Fruit fly (Drosophila melanogaster) whole organism, embryonic: Measurements from ENCODE around the gene HIPP1.

Source experiments
- Adf1 ChIP-seq: fragments of 200-800 bp; sonication (Bioruptor generic); IDR thresholded peaks from 2 replicates; pipeline ENCODE4 v1.3.6; 2022; ENCODE audit warnings: missing biosample characterization, missing genetic modification characterization
- Bteb2 ChIP-seq: fragments of 200-800 bp; sonication (Bioruptor generic); optimal IDR thresholded peaks from 2 replicates; lab custom pipeline; 2016; ENCODE audit warnings: missing biosample characterization, missing genetic modification characterization
- CG10462 ChIP-seq: fragments of 200-800 bp; sonication (Bioruptor generic); optimal IDR thresholded peaks from 2 replicates; lab custom pipeline; 2016; ENCODE audit warnings: missing biosample characterization, missing genetic modification characterization
- CG11085 ChIP-seq: fragments of 200-800 bp; sonication (Bioruptor generic); IDR thresholded peaks from 2 replicates; pipeline ENCODE4 v1.3.6; 2022; ENCODE audit warnings: missing biosample characterization, missing genetic modification characterization
- CG12071 ChIP-seq: fragments of 200-800 bp; sonication (Bioruptor generic); optimal IDR thresholded peaks from 3 replicates; lab custom pipeline; 2018; ENCODE audit warnings: missing biosample characterization, mild to moderate bottlenecking, missing genetic modification characterization
- CG12659 ChIP-seq: fragments of 200-800 bp; sonication (Bioruptor generic); optimal IDR thresholded peaks from 3 replicates; lab custom pipeline; 2017; ENCODE audit warnings: mild to moderate bottlenecking, missing biosample characterization, missing genetic modification reagents, missing genetic modification characterization
- CG13775 ChIP-seq: fragments of 200-800 bp; sonication (Bioruptor generic); optimal IDR thresholded peaks from 3 replicates; lab custom pipeline; 2017; ENCODE audit warnings: missing biosample characterization, mild to moderate bottlenecking, missing genetic modification characterization
- CG15073 ChIP-seq: fragments of 200-800 bp; sonication (Bioruptor generic); optimal IDR thresholded peaks from 2 replicates; lab custom pipeline; 2016; ENCODE audit warnings: missing biosample characterization, missing genetic modification characterization
- CG1603 ChIP-seq: fragments of 200-800 bp; sonication (Bioruptor generic); optimal IDR thresholded peaks from 2 replicates; lab custom pipeline; 2019; ENCODE audit warnings: missing biosample characterization, mild to moderate bottlenecking, missing genetic modification characterization, moderate library complexity
- CG18011 ChIP-seq: fragments of 200-800 bp; sonication (Bioruptor generic); optimal IDR thresholded peaks from 2 replicates; lab custom pipeline; 2017; ENCODE audit warnings: missing biosample characterization, missing genetic modification characterization, mild to moderate bottlenecking, moderate library complexity, missing genotype
- CG31224 ChIP-seq: fragments of 200-800 bp; sonication (Bioruptor generic); IDR thresholded peaks from 2 replicates; pipeline ENCODE4 v1.3.6; 2022; ENCODE audit warnings: missing biosample characterization, missing genetic modification characterization
- CG3163 ChIP-seq: fragments of 200-800 bp; sonication (Bioruptor generic); optimal IDR thresholded peaks from 3 replicates; lab custom pipeline; 2016; ENCODE audit warnings: missing biosample characterization, missing genetic modification characterization
- CG4328 ChIP-seq: fragments of 200-800 bp; sonication (Bioruptor generic); optimal IDR thresholded peaks from 3 replicates; lab custom pipeline; 2017; ENCODE audit warnings: missing biosample characterization, missing genetic modification reagents, missing genetic modification characterization
- CG6813 ChIP-seq: fragments of 200-800 bp; sonication (Bioruptor generic); optimal IDR thresholded peaks from 2 replicates; lab custom pipeline; 2017; ENCODE audit warnings: missing biosample characterization, missing genetic modification characterization, mild to moderate bottlenecking, moderate library complexity, missing genetic modification reagents
- CG8944 ChIP-seq: fragments of 200-800 bp; sonication (Bioruptor generic); optimal IDR thresholded peaks from 3 replicates; lab custom pipeline; 2016; ENCODE audit warnings: missing biosample characterization, missing genetic modification characterization
- CG9817 ChIP-seq: fragments of 200-800 bp; sonication (Bioruptor generic); optimal IDR thresholded peaks from 2 replicates; lab custom pipeline; 2018; ENCODE audit warnings: missing biosample characterization, mild to moderate bottlenecking, missing genetic modification characterization, moderate library complexity
- D19B ChIP-seq: fragments of 200-800 bp; sonication (Bioruptor generic); optimal IDR thresholded peaks from 2 replicates; lab custom pipeline; 2017; ENCODE audit warnings: missing biosample characterization, mild to moderate bottlenecking, missing genetic modification characterization
- ERR ChIP-seq: fragments of 200-800 bp; sonication (Bioruptor generic); optimal IDR thresholded peaks from 2 replicates; lab custom pipeline; 2016; ENCODE audit warnings: missing biosample characterization, missing genetic modification characterization
- Fer2 ChIP-seq: fragments of 200-800 bp; sonication (Bioruptor generic); optimal IDR thresholded peaks from 2 replicates; lab custom pipeline; 2018; ENCODE audit warnings: missing biosample characterization, mild to moderate bottlenecking, missing genetic modification characterization, moderate library complexity
- H15 ChIP-seq: fragments of 200-800 bp; sonication (Bioruptor generic); IDR thresholded peaks from 3 replicates; pipeline ENCODE4 v1.3.6; 2022; ENCODE audit warnings: missing biosample characterization, missing genetic modification characterization
- Hr78 ChIP-seq, 2 experiments: fragments of 200-800 bp in 1 of 2; fragments of >200 bp in 1 of 2; sonication (Bioruptor generic) in 1 of 2; optimal IDR thresholded peaks; 2 replicates each; lab custom pipeline; 2017 to 2019; ENCODE audit warnings: missing biosample characterization in 2 of 2, missing genetic modification characterization in 2 of 2, mild to moderate bottlenecking in 1 of 2, moderate library complexity in 1 of 2
- Jarid2 ChIP-seq: fragments of 200-800 bp; sonication (Bioruptor generic); optimal IDR thresholded peaks from 3 replicates; lab custom pipeline; 2017; ENCODE audit warnings: mild to moderate bottlenecking, missing biosample characterization, missing genetic modification reagents, missing genetic modification characterization
- Lhr ChIP-seq: fragments of 200-800 bp; sonication (Bioruptor generic); optimal IDR thresholded peaks from 3 replicates; lab custom pipeline; 2017; ENCODE audit warnings: mild to moderate bottlenecking, missing biosample characterization, missing genetic modification reagents, missing genetic modification characterization
- MBD-R2 ChIP-seq: fragments of 200-800 bp; sonication (Bioruptor generic); IDR thresholded peaks from 2 replicates; pipeline ENCODE4 v1.3.6; 2022; ENCODE audit warnings: missing biosample characterization, missing genetic modification characterization
- Nf-YB ChIP-seq: fragments of 200-800 bp; sonication (Bioruptor generic); optimal IDR thresholded peaks from 3 replicates; lab custom pipeline; 2019; ENCODE audit warnings: missing biosample characterization, mild to moderate bottlenecking, missing genetic modification characterization, moderate library complexity
- NfI ChIP-seq: fragments of 200-800 bp; sonication (Bioruptor generic); optimal IDR thresholded peaks from 3 replicates; lab custom pipeline; 2018; ENCODE audit warnings: missing biosample characterization, mild to moderate bottlenecking, missing genetic modification characterization, moderate library complexity
- Sox102F ChIP-seq: fragments of 200-800 bp; sonication (Bioruptor generic); optimal IDR thresholded peaks from 2 replicates; lab custom pipeline; 2018; ENCODE audit warnings: missing biosample characterization, mild to moderate bottlenecking, missing genetic modification characterization, moderate library complexity
- ab ChIP-seq: fragments of 200-800 bp; sonication (Bioruptor generic); optimal IDR thresholded peaks from 2 replicates; lab custom pipeline; 2016; ENCODE audit warnings: missing biosample characterization, missing genetic modification characterization
- ac ChIP-seq: fragments of 200-800 bp; sonication (Bioruptor generic); optimal IDR thresholded peaks from 3 replicates; lab custom pipeline; 2017; ENCODE audit warnings: missing biosample characterization, mild to moderate bottlenecking, missing genetic modification characterization
- al ChIP-seq: fragments of 200-800 bp; sonication (Bioruptor generic); IDR thresholded peaks from 2 replicates; pipeline ENCODE4 v1.3.6; 2022; ENCODE audit warnings: missing biosample characterization, missing genetic modification characterization
- bigmax ChIP-seq: fragments of 200-800 bp; sonication (Bioruptor generic); optimal IDR thresholded peaks from 2 replicates; lab custom pipeline; 2018; ENCODE audit warnings: missing biosample characterization, mild to moderate bottlenecking, missing genetic modification characterization
- br ChIP-seq: fragments of >200 bp; optimal IDR thresholded peaks from 2 replicates; lab custom pipeline; 2017
- btn ChIP-seq: fragments of 200-800 bp; sonication (Bioruptor generic); optimal IDR thresholded peaks from 2 replicates; lab custom pipeline; 2016; ENCODE audit warnings: missing biosample characterization, missing genetic modification characterization
- crc ChIP-seq: fragments of 200-800 bp; sonication (Bioruptor generic); optimal IDR thresholded peaks from 2 replicates; lab custom pipeline; 2016; ENCODE audit warnings: missing biosample characterization, missing genetic modification characterization
- crp ChIP-seq, 2 experiments: fragments of 200-800 bp; sonication (Bioruptor generic); optimal IDR thresholded peaks; 2 replicates in 1 of 2; 3 replicates in 1 of 2; lab custom pipeline; 2017; ENCODE audit warnings: missing biosample characterization in 2 of 2, missing genetic modification characterization in 2 of 2, mild to moderate bottlenecking in 1 of 2, moderate library complexity in 1 of 2
- disco-r ChIP-seq: fragments of 200-800 bp; sonication (Bioruptor generic); optimal IDR thresholded peaks from 2 replicates; lab custom pipeline; 2016; ENCODE audit warnings: missing biosample characterization, missing genetic modification characterization
- eve ChIP-seq, 2 experiments: fragments of >200 bp; optimal IDR thresholded peaks; 2 replicates each; lab custom pipeline; 2017; ENCODE audit warnings: missing biosample characterization in 2 of 2, missing genetic modification characterization in 2 of 2
- h ChIP-seq: fragments of >200 bp; optimal IDR thresholded peaks from 2 replicates; lab custom pipeline; 2017
- jing ChIP-seq: fragments of 200-800 bp; sonication (Bioruptor generic); optimal IDR thresholded peaks from 2 replicates; lab custom pipeline; 2018; ENCODE audit warnings: missing biosample characterization, mild to moderate bottlenecking, missing genetic modification characterization
- klu ChIP-seq: fragments of 200-800 bp; sonication (Bioruptor generic); IDR thresholded peaks from 2 replicates; pipeline ENCODE4 v1.3.6; 2022; ENCODE audit warnings: missing biosample characterization, missing genetic modification characterization
- mam ChIP-seq: fragments of 200-800 bp; sonication (Bioruptor generic); optimal IDR thresholded peaks from 3 replicates; lab custom pipeline; 2016; ENCODE audit warnings: missing biosample characterization, missing genetic modification characterization
- nom ChIP-seq: fragments of 200-800 bp; sonication (Bioruptor generic); optimal IDR thresholded peaks from 2 replicates; lab custom pipeline; 2017; ENCODE audit warnings: missing biosample characterization, missing genetic modification characterization, mild to moderate bottlenecking, moderate library complexity, missing genetic modification reagents
- p53 ChIP-seq: fragments of 200-800 bp; sonication (Bioruptor generic); optimal IDR thresholded peaks from 2 replicates; lab custom pipeline; 2016; ENCODE audit warnings: missing biosample characterization, missing genetic modification characterization
- run ChIP-seq: fragments of 200-800 bp; sonication (Bioruptor generic); optimal IDR thresholded peaks from 3 replicates; lab custom pipeline; 2018; ENCODE audit warnings: missing biosample characterization, mild to moderate bottlenecking, missing genetic modification characterization
- sc ChIP-seq, 3 experiments: fragments of >200 bp in 2 of 3; fragments of 200-800 bp in 1 of 3; sonication (Bioruptor generic) in 1 of 3; optimal IDR thresholded peaks; 2 replicates in 2 of 3; 3 replicates in 1 of 3; lab custom pipeline; 2017; ENCODE audit warnings: mild to moderate bottlenecking in 1 of 3, missing biosample characterization in 1 of 3, missing genetic modification characterization in 1 of 3, missing genetic modification reagents in 1 of 3
- toy ChIP-seq: fragments of 200-800 bp; sonication (Bioruptor generic); IDR thresholded peaks from 2 replicates; pipeline ENCODE4 v1.3.6; 2022; ENCODE audit warnings: missing biosample characterization, missing genetic modification characterization
- tup ChIP-seq: fragments of 200-800 bp; sonication (Bioruptor generic); optimal IDR thresholded peaks from 2 replicates; lab custom pipeline; 2016; ENCODE audit warnings: missing biosample characterization, mild to moderate bottlenecking, missing genetic modification characterization, moderate library complexity
- vvl ChIP-seq: fragments of 200-800 bp; sonication (Bioruptor generic); IDR thresholded peaks from 2 replicates; pipeline ENCODE4 v1.3.6; 2022; ENCODE audit warnings: missing biosample characterization, missing genetic modification characterization
- wor ChIP-seq: fragments of 200-800 bp; sonication (Bioruptor generic); IDR thresholded peaks from 2 replicates; pipeline ENCODE4 v1.3.6; 2022; ENCODE audit warnings: missing biosample characterization, missing genetic modification characterization

Gene HIPP1

DNA sequence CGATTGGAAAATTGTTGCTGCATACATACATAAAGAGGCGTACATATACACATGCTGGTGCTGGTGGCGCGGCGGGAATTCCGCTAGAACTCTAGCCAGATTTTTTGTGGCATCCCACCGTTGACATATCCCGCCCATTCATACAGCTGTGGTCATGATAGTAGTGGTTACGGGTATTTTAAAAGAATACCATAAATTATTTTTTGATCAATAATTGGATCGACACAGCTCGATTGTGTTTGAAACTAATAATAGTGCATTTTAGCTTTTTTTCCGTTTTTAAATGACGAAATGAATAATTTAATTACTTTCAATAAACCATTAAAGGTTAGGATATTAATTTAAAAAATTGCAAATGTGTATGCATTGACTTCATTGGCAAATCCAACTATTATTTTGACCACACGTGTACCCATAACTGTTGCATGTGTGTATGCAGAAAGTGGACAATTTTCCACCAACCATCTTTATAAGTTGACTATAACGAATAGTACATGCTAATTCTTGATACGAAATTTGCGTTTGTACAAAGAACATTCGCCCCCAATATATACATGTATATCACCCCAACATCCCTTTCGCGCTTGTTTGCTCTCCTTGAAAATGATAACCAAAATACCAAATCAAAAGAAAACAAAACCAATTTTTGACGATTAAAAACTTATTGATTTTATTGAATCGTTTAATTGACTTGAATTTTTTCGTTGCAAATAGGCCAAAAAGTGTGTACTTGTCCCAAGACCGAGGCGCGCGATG is 37.4 kb upstream of the HIPP1 start (continued):
- TF ChIP-seq H15 (GFP tag; lab: Robert Waterston, UW) (peak; percentile 69), ab (GFP tag; lab: Kevin White, UChicago) (no peak), CG13775 (GFP tag; lab: Kevin White, UChicago) (peak; percentile 75), CG8944 (GFP tag; lab: Kevin White, UChicago) (peak; percentile 59), h (lab: Kevin White, UChicago) (no peak), CG9817 (peak; percentile 30), CG10462 (GFP tag; lab: Kevin White, UChicago) (peak; percentile 65), crc (GFP tag; lab: Kevin White, UChicago) (no peak), CG6813 (peak; percentile 70), toy (GFP tag; lab: Robert Waterston, UW) (no peak), CG3163 (GFP tag; lab: Kevin White, UChicago) (peak; percentile 35), wor (GFP tag; lab: Robert Waterston, UW) (peak; percentile 66), Bteb2 (GFP tag; lab: Kevin White, UChicago) (peak; percentile 50), jing (GFP tag; lab: Kevin White, UChicago) (peak; percentile 53), MBD-R2 (GFP tag; lab: Robert Waterston, UW) (peak; percentile 46; the same call in 1 of the 2 replicates), CG18011 (GFP tag; lab: Kevin White, UChicago) (no peak), CG12071 (GFP tag; lab: Kevin White, UChicago) (peak; percentile 85), CG12659 (GFP tag; lab: Kevin White, UChicago) (peak; percentile 66), klu (GFP tag; lab: Robert Waterston, UW) (peak; percentile 53; the same call in 1 of the 2 replicates), nom (GFP tag; lab: Kevin White, UChicago) (peak; percentile 5), mam (GFP tag; lab: Kevin White, UChicago) (peak; percentile 64), CG1603 (tag; lab: Kevin White, UChicago) (peak; percentile 86), crp (GFP tag; optimal IDR thresholded peaks at IDR 0.05; lab: Kevin White, UChicago) (no peak), ac (no peak), D19B (GFP tag; lab: Kevin White, UChicago) (peak; percentile 50), Lhr (GFP tag; lab: Kevin White, UChicago) (peak; percentile 47), Nf-YB (GFP tag; lab: Kevin White, UChicago) (peak; percentile 51), eve (GFP tag; optimal IDR thresholded peaks at IDR 0.05; lab: Kevin White, UChicago) (no peak), CG4328 (no peak), disco-r (GFP tag; lab: Kevin White, UChicago) (peak; percentile 49), sc (optimal IDR thresholded peaks at IDR 0.05; lab: Kevin White, UChicago) (no peak), sc (GFP tag; optimal IDR thresholded peaks at IDR 0.05; lab: Kevin White, UChicago) (peak; percentile 70), al (peak; percentile 55; the same call in 1 of the 2 replicates), NfI (GFP tag; lab: Kevin White, UChicago) (peak; percentile 76), run (tag; lab: Kevin White, UChicago) (peak; percentile 68), tup (GFP tag; lab: Kevin White, UChicago) (peak; percentile 29), Jarid2 (GFP tag; lab: Kevin White, UChicago) (peak; percentile 23), ERR (GFP tag; lab: Kevin White, UChicago) (peak; percentile 44), CG31224 (GFP tag; lab: Robert Waterston, UW) (peak; percentile 60), p53 (no peak), Adf1 (GFP tag; lab: Robert Waterston, UW) (0 out of 2 replicates have a peak, but pooled peaks have one; percentile 21), Hr78 (GFP tag; optimal IDR thresholded peaks at IDR 0.05; lab: Kevin White, UChicago) (no peak), bigmax (peak; percentile 28), btn (GFP tag; lab: Kevin White, UChicago) (peak; percentile 65), vvl (GFP tag; lab: Robert Waterston, UW) (peak; percentile 89), CG15073 (GFP tag; lab: Kevin White, UChicago) (no peak), CG11085 (GFP tag; lab: Robert Waterston, UW) (peak; percentile 64; the same call in 1 of the 2 replicates), Sox102F (GFP tag; lab: Kevin White, UChicago) (peak; percentile 84), Fer2 (tag; lab: Kevin White, UChicago) (peak; percentile 18), br (lab: Kevin White, UChicago) (no peak)
